Fruit fly (Drosophila melanogaster) whole organism, prepupa: ENCODE results near the gene CG3902.

Experiments used
- CG11294 ChIP-seq: fragments of 200-800 bp; sonication (Bioruptor generic); IDR thresholded peaks from 2 replicates; pipeline ENCODE4 v1.3.6; 2022; ENCODE audit warnings: missing biosample characterization, missing genetic modification characterization
- CG11902 ChIP-seq: fragments of 200-800 bp; sonication (Bioruptor generic); optimal IDR thresholded peaks from 3 replicates; lab custom pipeline; 2016; ENCODE audit warnings: missing biosample characterization, missing genetic modification characterization
- CG1621 ChIP-seq: fragments of 200-800 bp; sonication (Bioruptor generic); optimal IDR thresholded peaks from 3 replicates; lab custom pipeline; 2018; ENCODE audit warnings: missing biosample characterization, mild to moderate bottlenecking, missing genetic modification characterization
- CG16779 ChIP-seq: fragments of 200-800 bp; sonication (Bioruptor generic); optimal IDR thresholded peaks from 3 replicates; lab custom pipeline; 2017; ENCODE audit warnings: missing biosample characterization, mild to moderate bottlenecking, missing genetic modification characterization
- CG31627 ChIP-seq: fragments of 200-800 bp; sonication (Bioruptor generic); optimal IDR thresholded peaks from 3 replicates; lab custom pipeline; 2016; ENCODE audit warnings: missing biosample characterization, missing genetic modification characterization
- CG32006 ChIP-seq: fragments of 200-800 bp; sonication (Bioruptor generic); optimal IDR thresholded peaks from 3 replicates; lab custom pipeline; 2017; ENCODE audit warnings: missing biosample characterization, mild to moderate bottlenecking, missing genetic modification characterization
- CG34406 ChIP-seq: fragments of 200-800 bp; sonication (Bioruptor generic); optimal IDR thresholded peaks from 3 replicates; lab custom pipeline; 2016; ENCODE audit warnings: missing biosample characterization, missing genetic modification characterization
- CG3919 ChIP-seq: fragments of 200-800 bp; sonication (Bioruptor generic); optimal IDR thresholded peaks from 3 replicates; lab custom pipeline; 2016; ENCODE audit warnings: missing biosample characterization, missing genetic modification characterization
- CG4318 ChIP-seq: fragments of 200-800 bp; sonication (Bioruptor generic); optimal IDR thresholded peaks from 3 replicates; lab custom pipeline; 2017; ENCODE audit warnings: missing biosample characterization, mild to moderate bottlenecking, missing genetic modification characterization
- CG6163 ChIP-seq: fragments of 200-800 bp; sonication (Bioruptor generic); IDR thresholded peaks from 3 replicates; pipeline ENCODE4 v1.3.6; 2022; ENCODE audit warnings: missing biosample characterization, missing genetic modification characterization
- CG6276 ChIP-seq: fragments of 200-800 bp; sonication (Bioruptor generic); optimal IDR thresholded peaks from 2 replicates; lab custom pipeline; 2017; ENCODE audit warnings: missing biosample characterization, mild to moderate bottlenecking, missing genetic modification characterization
- CG6792 ChIP-seq: fragments of 200-800 bp; sonication (Bioruptor generic); optimal IDR thresholded peaks from 3 replicates; lab custom pipeline; 2016; ENCODE audit warnings: missing biosample characterization, missing genetic modification characterization
- CG6808 ChIP-seq: fragments of 200-800 bp; sonication (Bioruptor generic); optimal IDR thresholded peaks from 3 replicates; lab custom pipeline; 2017; ENCODE audit warnings: missing biosample characterization, missing genetic modification characterization, mild to moderate bottlenecking, moderate library complexity, missing genetic modification reagents
- CG6854 ChIP-seq: fragments of 200-800 bp; sonication (Bioruptor generic); optimal IDR thresholded peaks from 2 replicates; lab custom pipeline; 2017; ENCODE audit warnings: missing biosample characterization, mild to moderate bottlenecking, missing genetic modification characterization
- CG7368 ChIP-seq: fragments of 200-800 bp; sonication (Bioruptor generic); optimal IDR thresholded peaks from 3 replicates; lab custom pipeline; 2016; ENCODE audit warnings: missing biosample characterization, missing genetic modification characterization
- CG8119 ChIP-seq: fragments of 200-800 bp; sonication (Bioruptor generic); IDR thresholded peaks from 3 replicates; pipeline ENCODE4 v1.3.6; 2022; ENCODE audit warnings: missing biosample characterization, missing genetic modification characterization
- CG8319 ChIP-seq: fragments of 200-800 bp; sonication (Bioruptor generic); optimal IDR thresholded peaks from 3 replicates; lab custom pipeline; 2016; ENCODE audit warnings: missing biosample characterization, missing genetic modification characterization
- CG9139 ChIP-seq: fragments of 200-800 bp; sonication (Bioruptor generic); optimal IDR thresholded peaks from 3 replicates; lab custom pipeline; 2017; ENCODE audit warnings: missing biosample characterization, mild to moderate bottlenecking, missing genetic modification characterization
- Eip75B ChIP-seq: fragments of 200-800 bp; sonication (Bioruptor generic); optimal IDR thresholded peaks from 3 replicates; lab custom pipeline; 2016; ENCODE audit warnings: missing biosample characterization, missing genetic modification characterization
- Eip78C ChIP-seq: fragments of 200-800 bp; sonication (Bioruptor generic); peaks from one replicate; lab custom pipeline; 2016; ENCODE audit warnings: missing biosample characterization, missing genetic modification characterization
- Ets21C ChIP-seq: fragments of 200-800 bp; sonication (Bioruptor generic); optimal IDR thresholded peaks from 3 replicates; lab custom pipeline; 2016; ENCODE audit warnings: missing biosample characterization, missing genetic modification characterization
- Ets96B ChIP-seq: fragments of 200-800 bp; optimal IDR thresholded peaks from 2 replicates; lab custom pipeline; 2019; ENCODE audit warnings: missing biosample characterization, mild to moderate bottlenecking, missing genetic modification characterization, moderate library complexity
- Lpt ChIP-seq: fragments of 200-800 bp; sonication (Bioruptor generic); optimal IDR thresholded peaks from 3 replicates; lab custom pipeline; 2016; ENCODE audit warnings: missing biosample characterization, missing genetic modification characterization
- Met ChIP-seq: fragments of 200-800 bp; sonication (Bioruptor generic); optimal IDR thresholded peaks from 3 replicates; lab custom pipeline; 2016; ENCODE audit warnings: missing biosample characterization, missing genetic modification characterization
- OdsH ChIP-seq: fragments of 200-800 bp; sonication (Bioruptor generic); optimal IDR thresholded peaks from 3 replicates; lab custom pipeline; 2016; ENCODE audit warnings: missing biosample characterization, missing genetic modification characterization
- Smox ChIP-seq: fragments of 200-800 bp; sonication (Bioruptor generic); optimal IDR thresholded peaks from 3 replicates; lab custom pipeline; 2016; ENCODE audit warnings: missing biosample characterization, missing genetic modification characterization
- Sox102F ChIP-seq: fragments of 200-800 bp; sonication (Bioruptor generic); optimal IDR thresholded peaks from 2 replicates; lab custom pipeline; 2016; ENCODE audit warnings: missing biosample characterization, mild to moderate bottlenecking, missing genetic modification characterization
- Sox14 ChIP-seq: fragments of 200-800 bp; sonication (Bioruptor generic); optimal IDR thresholded peaks from 3 replicates; lab custom pipeline; 2016; ENCODE audit warnings: missing biosample characterization, missing genetic modification characterization
- acj6 ChIP-seq: fragments of 200-800 bp; sonication (Bioruptor generic); optimal IDR thresholded peaks from 3 replicates; lab custom pipeline; 2016; ENCODE audit warnings: missing biosample characterization, missing genetic modification characterization
- cyc ChIP-seq: fragments of 200-800 bp; sonication (Bioruptor generic); optimal IDR thresholded peaks from 3 replicates; lab custom pipeline; 2016; ENCODE audit warnings: missing biosample characterization, missing genetic modification characterization
- dsx ChIP-seq: fragments of 200-800 bp; optimal IDR thresholded peaks from 3 replicates; lab custom pipeline; 2019; ENCODE audit warnings: missing biosample characterization, mild to moderate bottlenecking, missing genetic modification characterization, moderate library complexity; ENCODE audit not compliant: poor library complexity, severe bottlenecking
- fd85E ChIP-seq: fragments of 200-800 bp; sonication (Bioruptor generic); optimal IDR thresholded peaks from 3 replicates; lab custom pipeline; 2016; ENCODE audit warnings: missing biosample characterization, missing genetic modification characterization
- fkh ChIP-seq: fragments of 200-800 bp; sonication (Bioruptor generic); optimal IDR thresholded peaks from 3 replicates; lab custom pipeline; 2017; ENCODE audit warnings: missing biosample characterization, mild to moderate bottlenecking, missing genetic modification characterization, moderate library complexity
- lz ChIP-seq: fragments of 200-800 bp; sonication (Bioruptor generic); optimal IDR thresholded peaks from 3 replicates; lab custom pipeline; 2016; ENCODE audit warnings: missing biosample characterization, missing genetic modification characterization
- net ChIP-seq: fragments of 200-800 bp; sonication (Bioruptor generic); optimal IDR thresholded peaks from 3 replicates; lab custom pipeline; 2016; ENCODE audit warnings: missing biosample characterization, missing genetic modification characterization
- pdm3 ChIP-seq: fragments of 200-800 bp; sonication (Bioruptor generic); optimal IDR thresholded peaks from 3 replicates; lab custom pipeline; 2016; ENCODE audit warnings: missing biosample characterization, missing genetic modification characterization
- ss ChIP-seq, 2 experiments: fragments of 200-800 bp; sonication (Bioruptor generic); optimal IDR thresholded peaks; 2 replicates in 1 of 2; 3 replicates in 1 of 2; lab custom pipeline; 2017 to 2018; ENCODE audit warnings: mild to moderate bottlenecking in 2 of 2, missing biosample characterization in 2 of 2, missing genetic modification characterization in 2 of 2, moderate library complexity in 1 of 2
- topi ChIP-seq: fragments of 200-800 bp; sonication (Bioruptor generic); optimal IDR thresholded peaks from 3 replicates; lab custom pipeline; 2016; ENCODE audit warnings: missing biosample characterization, missing genetic modification characterization
- vri ChIP-seq: fragments of 200-800 bp; sonication (Bioruptor generic); optimal IDR thresholded peaks from 3 replicates; lab custom pipeline; 2016; ENCODE audit warnings: missing biosample characterization, mild to moderate bottlenecking, missing genetic modification characterization

Gene CG3902

dm6 chr3L:18867521-18867920 lies 30.6 kb downstream of the CG3902 start, which contains the start of gene Dysb (continued):
- TF ChIP-seq Met (GFP tag; lab: Kevin White, UChicago) (peak; percentile 83), fkh (GFP tag; lab: Kevin White, UChicago) (peak; percentile 84), CG6854 (GFP tag; lab: Kevin White, UChicago) (peak; percentile 71), CG32006 (GFP tag; lab: Kevin White, UChicago) (no peak), cyc (GFP tag; lab: Kevin White, UChicago) (peak; percentile 66), CG1621 (tag; lab: Kevin White, UChicago) (no peak), pdm3 (GFP tag; lab: Kevin White, UChicago) (peak; percentile 77), CG6276 (GFP tag; lab: Kevin White, UChicago) (no peak), CG7368 (GFP tag; lab: Kevin White, UChicago) (peak; percentile 76), topi (GFP tag; lab: Kevin White, UChicago) (peak; percentile 77), Sox14 (GFP tag; lab: Kevin White, UChicago) (peak; percentile 73), Eip75B (peak; percentile 75), CG6808 (GFP tag; lab: Kevin White, UChicago) (peak; percentile 76), Smox (GFP tag; lab: Kevin White, UChicago) (no peak), CG3919 (GFP tag; lab: Kevin White, UChicago) (no peak), Sox102F (GFP tag; lab: Kevin White, UChicago) (peak; percentile 84), net (GFP tag; lab: Kevin White, UChicago) (no peak), OdsH (GFP tag; lab: Kevin White, UChicago) (peak; percentile 84), CG9139 (GFP tag; lab: Kevin White, UChicago) (no peak), CG34406 (GFP tag; lab: Kevin White, UChicago) (peak; percentile 89), CG8119 (peak; percentile 92; the same call in 2 of the 3 replicates), Eip78C (peak; percentile 95), CG6792 (peak; percentile 74), acj6 (GFP tag; lab: Kevin White, UChicago) (peak; percentile 83), CG8319 (GFP tag; lab: Kevin White, UChicago) (peak; percentile 50), CG31627 (GFP tag; lab: Kevin White, UChicago) (peak; percentile 70), dsx (peak; percentile 72), CG11902 (peak; percentile 19)

DNA sequence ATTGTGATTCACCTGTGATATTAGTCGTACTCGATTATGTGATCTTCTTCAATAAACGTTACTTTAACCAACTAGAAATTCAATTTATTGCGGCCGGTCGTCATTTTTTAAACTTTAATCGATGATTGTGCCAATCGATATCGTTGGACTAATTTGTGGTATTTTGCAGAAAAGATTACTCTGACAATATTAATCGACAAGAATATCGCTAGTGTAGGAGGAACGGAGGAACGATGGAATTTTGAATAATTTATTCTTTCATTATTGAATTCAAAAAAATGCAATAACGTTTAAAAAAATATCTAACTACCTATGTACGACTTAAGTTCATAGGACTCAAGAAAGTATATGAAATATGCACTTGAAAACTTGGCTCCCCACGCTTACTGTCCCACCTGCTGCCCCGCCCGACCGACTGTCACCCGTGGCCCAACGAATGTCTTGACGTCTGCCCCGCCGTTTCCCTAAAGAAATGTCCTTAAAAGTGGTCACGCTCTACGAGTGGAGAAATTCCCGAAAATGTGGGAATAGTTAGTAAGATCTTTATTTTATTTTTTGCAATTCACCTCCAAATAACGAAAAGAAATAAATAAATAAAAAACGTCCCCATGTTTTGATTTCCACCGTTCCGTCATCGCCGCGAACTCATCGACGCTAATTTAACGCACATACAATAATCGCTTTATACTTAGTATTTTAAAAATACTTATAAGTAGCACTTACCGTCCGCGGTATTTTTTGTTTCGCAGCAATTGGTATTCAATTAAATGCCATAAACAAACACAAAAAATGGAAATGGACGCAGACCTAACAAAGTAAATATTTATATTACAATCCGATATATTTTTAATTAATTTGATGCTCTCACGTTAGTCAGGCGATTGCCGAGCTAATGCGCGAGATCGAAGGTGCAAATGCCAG lies 32.4 kb downstream of the CG3902 start, which contains the start of gene CG14074:
TSS of gene CG14074 (plus strand) at position 779 of the 921 bp plus-strand sequence.
- TF ChIP-seq fd85E (no peak), fkh (GFP tag; lab: Kevin White, UChicago) (peak; percentile 83)

- TF ChIP-seq CG1621 (tag; lab: Kevin White, UChicago) (no peak), pdm3 (GFP tag; lab: Kevin White, UChicago) (no peak), vri (GFP tag; lab: Kevin White, UChicago) (peak; percentile 30)
Observed at dm6 chr3L:18863327-18863726, 34.8 kb downstream of the CG3902 start, which contains the start of gene CG6865. Gene CG6865, plus strand, starts transcription at chr3L:18863647.

- no peak for TF ChIP-seq CG16779 (tag; lab: Kevin White, UChicago)
- TF ChIP-seq Ets21C (GFP tag; lab: Kevin White, UChicago) = no peak
- TF ChIP-seq Lpt (GFP tag; lab: Kevin White, UChicago) = no peak
- no peak for TF ChIP-seq CG11294
- TF ChIP-seq CG32006 (GFP tag; lab: Kevin White, UChicago) = no peak
- TF ChIP-seq CG6163 (GFP tag; lab: Robert Waterston, UW) = no peak
- no peak for TF ChIP-seq CG4318 (GFP tag; lab: Kevin White, UChicago)
- TF ChIP-seq CG11902 = no peak
- TF ChIP-seq Ets96B (tag; lab: Kevin White, UChicago) = no peak
- TF ChIP-seq OdsH (GFP tag; lab: Kevin White, UChicago) = no peak
- TF ChIP-seq Sox14 (GFP tag; lab: Kevin White, UChicago) = no peak
- no peak for TF ChIP-seq CG3919 (GFP tag; lab: Kevin White, UChicago)
- no peak for TF ChIP-seq lz
- no peak for TF ChIP-seq Smox (GFP tag; lab: Kevin White, UChicago)
- no peak for TF ChIP-seq ss (GFP tag; optimal IDR thresholded peaks at IDR 0.05; lab: Kevin White, UChicago)
Observed at dm6 chr3L:18861893-18862292, 36.2 kb downstream of the CG3902 start.
